Fruit fly (Drosophila melanogaster) whole organism, pupa: ENCODE data around the gene CG4338.

Source experiments
- CG10348 ChIP-seq: fragments of 200-800 bp; sonication (Bioruptor generic); IDR thresholded peaks from 2 replicates; pipeline ENCODE4 v1.3.6; 2022; ENCODE audit warnings: missing biosample characterization, missing genetic modification characterization
- CG12605 ChIP-seq: fragments of 200-800 bp; sonication (Bioruptor generic); IDR thresholded peaks from 2 replicates; pipeline ENCODE4 v1.3.6; 2022; ENCODE audit warnings: missing biosample characterization, missing genetic modification characterization
- CG13204 ChIP-seq: fragments of 200-800 bp; sonication (Bioruptor generic); optimal IDR thresholded peaks from 2 replicates; lab custom pipeline; 2018; ENCODE audit warnings: missing biosample characterization, mild to moderate bottlenecking, missing genetic modification characterization, moderate library complexity
- CG14655 ChIP-seq: fragments of 200-800 bp; sonication (Bioruptor generic); optimal IDR thresholded peaks from 3 replicates; lab custom pipeline; 2017; ENCODE audit warnings: mild to moderate bottlenecking, missing biosample characterization, missing genetic modification reagents, missing genetic modification characterization
- CG15710 ChIP-seq: fragments of 200-800 bp; sonication (Bioruptor generic); optimal IDR thresholded peaks from 2 replicates; lab custom pipeline; 2018; ENCODE audit warnings: missing biosample characterization, mild to moderate bottlenecking, missing genetic modification characterization, moderate library complexity
- CG17806 ChIP-seq: fragments of 200-800 bp; sonication (Bioruptor generic); optimal IDR thresholded peaks from 2 replicates; lab custom pipeline; 2018; ENCODE audit warnings: missing biosample characterization, mild to moderate bottlenecking, missing genetic modification characterization, moderate library complexity
- CG32121 ChIP-seq: fragments of 200-800 bp; sonication (Bioruptor generic); IDR thresholded peaks from 2 replicates; pipeline ENCODE4 v1.3.6; 2022; ENCODE audit warnings: missing biosample characterization, missing genetic modification characterization
- CG34367 ChIP-seq: fragments of 200-800 bp; sonication (Bioruptor generic); optimal IDR thresholded peaks from 2 replicates; lab custom pipeline; 2018; ENCODE audit warnings: missing biosample characterization, mild to moderate bottlenecking, missing genetic modification characterization
- CG4496 ChIP-seq: fragments of 200-800 bp; sonication (Bioruptor generic); IDR thresholded peaks from 3 replicates; pipeline ENCODE4 v1.3.6; 2022; ENCODE audit warnings: missing biosample characterization, missing genetic modification characterization
- CG8301 ChIP-seq: fragments of 200-800 bp; sonication (Bioruptor generic); optimal IDR thresholded peaks from 2 replicates; lab custom pipeline; 2018; ENCODE audit warnings: missing biosample characterization, mild to moderate bottlenecking, missing genetic modification characterization
- CG9948 ChIP-seq: fragments of 200-800 bp; sonication (Bioruptor generic); optimal IDR thresholded peaks from 2 replicates; lab custom pipeline; 2018; ENCODE audit warnings: missing biosample characterization, mild to moderate bottlenecking, missing genetic modification characterization, moderate library complexity
- D1 ChIP-seq: fragments of 200-800 bp; sonication (Bioruptor generic); optimal IDR thresholded peaks from 2 replicates; lab custom pipeline; 2018; ENCODE audit warnings: missing biosample characterization, mild to moderate bottlenecking, missing genetic modification characterization, moderate library complexity
- EcR ChIP-seq: fragments of 200-800 bp; sonication (Bioruptor generic); optimal IDR thresholded peaks from 3 replicates; lab custom pipeline; 2019; ENCODE audit warnings: missing biosample characterization, missing genetic modification characterization, mild to moderate bottlenecking, moderate library complexity, missing genetic modification reagents
- Ets98B ChIP-seq: fragments of 200-800 bp; sonication (Bioruptor generic); IDR thresholded peaks from 2 replicates; pipeline ENCODE4 v1.3.6; 2022; ENCODE audit warnings: missing biosample characterization, missing genetic modification characterization
- Pif1A ChIP-seq: fragments of 200-800 bp; sonication (Bioruptor generic); optimal IDR thresholded peaks from 3 replicates; lab custom pipeline; 2016; ENCODE audit warnings: missing biosample characterization, missing genetic modification characterization
- Pif1B ChIP-seq: fragments of 200-800 bp; sonication (Bioruptor generic); optimal IDR thresholded peaks from 3 replicates; lab custom pipeline; 2016; ENCODE audit warnings: missing biosample characterization, missing genetic modification characterization
- Snoo ChIP-seq: fragments of 200-800 bp; sonication (Bioruptor generic); optimal IDR thresholded peaks from 3 replicates; lab custom pipeline; 2017; ENCODE audit warnings: missing biosample characterization, mild to moderate bottlenecking, missing genetic modification characterization, inconsistent platforms
- fd96Ca ChIP-seq: fragments of 200-800 bp; sonication (Bioruptor generic); IDR thresholded peaks from 3 replicates; pipeline ENCODE4 v1.3.6; 2022; ENCODE audit warnings: missing biosample characterization, missing genetic modification characterization
- gl ChIP-seq: fragments of 200-800 bp; sonication (Bioruptor generic); optimal IDR thresholded peaks from 2 replicates; lab custom pipeline; 2018; ENCODE audit warnings: missing biosample characterization, mild to moderate bottlenecking, missing genetic modification characterization
- rn ChIP-seq: fragments of 200-800 bp; sonication (Bioruptor generic); IDR thresholded peaks from 2 replicates; pipeline ENCODE4 v1.3.6; 2022; ENCODE audit warnings: missing biosample characterization, missing genetic modification characterization

The CG4338 gene

dm6 chr3R:15282982-15283809 is 7.9 kb downstream of the CG4338 start:
- TF ChIP-seq CG12605 (GFP tag; lab: Robert Waterston, UW) (no peak), EcR (peak; percentile 60)

- TF ChIP-seq rn (no peak), D1 (peak; percentile 2)
- TF ChIP-seq, all 21 proteins: peak for 1
Observed at dm6 chr3R:15286024-15286692, 10.8 kb downstream of the CG4338 start.

dm6 chr3R:15286693-15287041 is 11.3 kb downstream of the CG4338 start:
- TF ChIP-seq CG34367 (tag; lab: Kevin White, UChicago) (no peak), CG10348 (no peak), CG12605 (GFP tag; lab: Robert Waterston, UW) (no peak), fd96Ca (GFP tag; lab: Robert Waterston, UW) (no peak), CG9948 (tag; lab: Kevin White, UChicago) (no peak), CG17806 (no peak), CG32121 (GFP tag; lab: Robert Waterston, UW) (no peak), CG13204 (GFP tag; lab: Kevin White, UChicago) (no peak), CG14655 (no peak), Ets98B (GFP tag; lab: Robert Waterston, UW) (no peak), gl (no peak), EcR (no peak), Pif1A (GFP tag; lab: Kevin White, UChicago) (no peak), rn (no peak), CG4496 (no peak), CG8301 (no peak), Snoo (tag; lab: Kevin White, UChicago) (no peak), Pif1B (no peak)
- TF ChIP-seq, all 21 proteins: peak for 0

- TF ChIP-seq CG12605 (GFP tag; lab: Robert Waterston, UW) (no peak), CG14655 (no peak), Pif1B (no peak), CG8301 (no peak), EcR (no peak)
Observed at dm6 chr3R:15287763-15288162, 12.4 kb downstream of the CG4338 start.

- no peak for TF ChIP-seq rn
- no peak for TF ChIP-seq CG13204 (GFP tag; lab: Kevin White, UChicago)
- TF ChIP-seq fd96Ca (GFP tag; lab: Robert Waterston, UW), result no peak
- TF ChIP-seq CG8301, result no peak
- no peak for TF ChIP-seq CG14655
- TF ChIP-seq Snoo (tag; lab: Kevin White, UChicago), result no peak
Observed at dm6 chr3R:15288802-15289201, 13.5 kb downstream of the CG4338 start.

dm6 chr3R:15289828-15290641 is 14.7 kb downstream of the CG4338 start:
- TF ChIP-seq D1 (no peak), Pif1A (GFP tag; lab: Kevin White, UChicago) (no peak), Ets98B (GFP tag; lab: Robert Waterston, UW) (no peak), gl (no peak), rn (no peak), CG32121 (GFP tag; lab: Robert Waterston, UW) (no peak)

dm6 chr3R:15290642-15291118 is 15.4 kb downstream of the CG4338 start, which contains the start of gene CG45218:
Gene CG45218, minus strand, starts transcription at chr3R:15290799.
- TF ChIP-seq EcR, result peak; percentile 17
- no peak for TF ChIP-seq CG15710 (tag; lab: Kevin White, UChicago)
- no peak for TF ChIP-seq CG4496
- no peak for TF ChIP-seq fd96Ca (GFP tag; lab: Robert Waterston, UW)
- peak; percentile 18 for TF ChIP-seq CG13204 (GFP tag; lab: Kevin White, UChicago)
- TF ChIP-seq CG12605 (GFP tag; lab: Robert Waterston, UW), result no peak
- TF ChIP-seq CG17806, result no peak
- no peak for TF ChIP-seq gl
- peak; percentile 19 for TF ChIP-seq Snoo (tag; lab: Kevin White, UChicago)
